Worm (Caenorhabditis elegans): ENCODE measurements around the gene strm-1.

ce11 chrIII:2419504-2419903 lies 17.6 kb downstream of the strm-1 start:
- TF ChIP-seq W03F9.2 (tag; optimal IDR thresholded peaks at IDR 0.05) (no peak), him-1 (tag; optimal IDR thresholded peaks at IDR 0.05) (no peak), dao-5 (tag; optimal IDR thresholded peaks at IDR 0.05) (no peak)

All from whole organism, L4/young adult.